Worm (Caenorhabditis elegans) whole organism, L2 larva: ENCODE measurements around the gene cutl-21.

Experiments used
- C34F6.9 ChIP-seq: fragments of 150-350 bp; optimal IDR thresholded peaks from 2 replicates; lab custom pipeline; 2014; ENCODE audit warnings: missing biosample characterization, missing genetic modification characterization
- F13H6.1 ChIP-seq: sonication (generic microtip); optimal IDR thresholded peaks from 2 replicates; lab custom pipeline; 2016; ENCODE audit warnings: missing genetic modification characterization, missing compliant biosample characterization
- R02D3.7 ChIP-seq: fragments of 150-350 bp; optimal IDR thresholded peaks from 2 replicates; lab custom pipeline; 2014; ENCODE audit warnings: missing biosample characterization, missing genetic modification characterization
- Y55F3AM.14 ChIP-seq: fragments of 200-800 bp; sonication (Bioruptor generic); optimal IDR thresholded peaks from 2 replicates; lab custom pipeline; 2018; ENCODE audit warnings: mild to moderate bottlenecking, missing genetic modification characterization, missing compliant biosample characterization
- ZK546.5 ChIP-seq: sonication (generic microtip); optimal IDR thresholded peaks from 2 replicates; lab custom pipeline; 2017; ENCODE audit warnings: missing biosample characterization, missing genetic modification characterization
- alr-1 ChIP-seq: fragments of 150-350 bp; optimal IDR thresholded peaks from 2 replicates; lab custom pipeline; 2014; ENCODE audit warnings: missing biosample characterization, missing genetic modification characterization
- aly-2 ChIP-seq: fragments of 150-350 bp; optimal IDR thresholded peaks from 2 replicates; lab custom pipeline; 2014; ENCODE audit warnings: missing biosample characterization, missing genetic modification characterization
- ama-1 ChIP-seq: fragments of 150-350 bp; optimal IDR thresholded peaks from 2 replicates; lab custom pipeline; 2018; ENCODE audit warnings: inconsistent platforms
- blmp-1 ChIP-seq: sonication (generic microtip); optimal IDR thresholded peaks from 2 replicates; lab custom pipeline; 2017; ENCODE audit warnings: missing genetic modification characterization, mild to moderate bottlenecking, missing compliant biosample characterization, antibody characterized with exemption, moderate library complexity; ENCODE audit not compliant: insufficient read depth
- ceh-82 ChIP-seq: fragments of 150-350 bp; optimal IDR thresholded peaks from 2 replicates; lab custom pipeline; 2014; ENCODE audit warnings: missing biosample characterization, missing genetic modification characterization
- crh-2 ChIP-seq: sonication (generic microtip); optimal IDR thresholded peaks from 2 replicates; lab custom pipeline; 2017; ENCODE audit warnings: missing biosample characterization, missing genetic modification characterization
- egl-27 ChIP-seq: sonication (generic microtip); optimal IDR thresholded peaks from 3 replicates; lab custom pipeline; 2017; ENCODE audit warnings: missing biosample characterization, missing genetic modification reagents, missing genetic modification characterization
- elt-1 ChIP-seq: fragments of 150-350 bp; optimal IDR thresholded peaks from 2 replicates; lab custom pipeline; 2014; ENCODE audit warnings: missing biosample characterization, missing genetic modification characterization
- elt-3 ChIP-seq: sonication (generic microtip); optimal IDR thresholded peaks from 2 replicates; lab custom pipeline; 2017; ENCODE audit warnings: missing biosample characterization, missing genetic modification characterization
- fos-1 ChIP-seq: fragments of 150-350 bp; optimal IDR thresholded peaks from 2 replicates; lab custom pipeline; 2014; ENCODE audit warnings: missing biosample characterization, missing genetic modification characterization
- gmeb-1 ChIP-seq: fragments of 150-350 bp; optimal IDR thresholded peaks from 2 replicates; lab custom pipeline; 2014; ENCODE audit warnings: missing biosample characterization, missing genetic modification characterization
- lin-13 ChIP-seq: fragments of 150-350 bp; optimal IDR thresholded peaks from 2 replicates; lab custom pipeline; 2014; ENCODE audit warnings: missing biosample characterization, missing genetic modification reagents, missing genetic modification characterization
- lin-39 ChIP-seq: fragments of 150-350 bp; optimal IDR thresholded peaks from 2 replicates; lab custom pipeline; 2014; ENCODE audit warnings: missing biosample characterization, missing genetic modification reagents, missing genetic modification characterization
- lsy-2 ChIP-seq, 2 experiments: fragments of 150-350 bp in 1 of 2; sonication (generic microtip) in 1 of 2; optimal IDR thresholded peaks; 2 replicates each; lab custom pipeline; 2014 to 2017; ENCODE audit warnings: missing biosample characterization in 2 of 2, missing genetic modification characterization in 2 of 2
- mbf-1 ChIP-seq: sonication (generic microtip); optimal IDR thresholded peaks from 2 replicates; lab custom pipeline; 2017; ENCODE audit warnings: missing biosample characterization, missing genetic modification characterization
- mdl-1 ChIP-seq, 2 experiments: fragments of 150-350 bp in 1 of 2; sonication (generic microtip) in 1 of 2; optimal IDR thresholded peaks; 2 replicates each; lab custom pipeline; 2017; ENCODE audit warnings: missing biosample characterization in 2 of 2, missing genetic modification characterization in 2 of 2
- nhr-10 ChIP-seq: sonication (generic microtip); optimal IDR thresholded peaks from 2 replicates; lab custom pipeline; 2017; ENCODE audit warnings: missing biosample characterization, missing genetic modification characterization
- nhr-11 ChIP-seq: fragments of 150-350 bp; optimal IDR thresholded peaks from 2 replicates; lab custom pipeline; 2014; ENCODE audit warnings: missing biosample characterization, missing genetic modification characterization
- nhr-12 ChIP-seq: fragments of 150-350 bp; optimal IDR thresholded peaks from 2 replicates; lab custom pipeline; 2014; ENCODE audit warnings: missing biosample characterization, missing genetic modification characterization
- nhr-129 ChIP-seq: fragments of 150-350 bp; optimal IDR thresholded peaks from 2 replicates; lab custom pipeline; 2014; ENCODE audit warnings: missing biosample characterization, missing genetic modification characterization
- nhr-21 ChIP-seq: fragments of 150-350 bp; optimal IDR thresholded peaks from 2 replicates; lab custom pipeline; 2014; ENCODE audit warnings: missing biosample characterization, missing genetic modification characterization
- nhr-23 ChIP-seq: fragments of 150-350 bp; optimal IDR thresholded peaks from 2 replicates; lab custom pipeline; 2014; ENCODE audit warnings: missing biosample characterization, missing genetic modification reagents, missing genetic modification characterization
- nhr-237 ChIP-seq: fragments of 150-350 bp; optimal IDR thresholded peaks from 2 replicates; lab custom pipeline; 2014; ENCODE audit warnings: missing biosample characterization, missing genetic modification characterization
- nhr-25 ChIP-seq: fragments of 150-350 bp; sonication (generic microtip); optimal IDR thresholded peaks from 3 replicates; lab custom pipeline; 2014; ENCODE audit warnings: missing biosample characterization, missing genetic modification characterization
- nhr-6 ChIP-seq: fragments of 150-350 bp; optimal IDR thresholded peaks from 2 replicates; lab custom pipeline; 2014; ENCODE audit warnings: missing biosample characterization, missing genetic modification characterization
- nhr-77 ChIP-seq: fragments of 150-350 bp; optimal IDR thresholded peaks from 2 replicates; lab custom pipeline; 2014; ENCODE audit warnings: missing biosample characterization, missing genetic modification characterization
- peb-1 ChIP-seq: fragments of 150-350 bp; optimal IDR thresholded peaks from 2 replicates; lab custom pipeline; 2014; ENCODE audit warnings: missing biosample characterization, missing genetic modification characterization
- sem-4 ChIP-seq: fragments of 150-350 bp; optimal IDR thresholded peaks from 2 replicates; lab custom pipeline; 2014; ENCODE audit warnings: missing biosample characterization, missing genetic modification reagents, missing genetic modification characterization
- sma-3 ChIP-seq: sonication (generic microtip); optimal IDR thresholded peaks from 2 replicates; lab custom pipeline; 2016; ENCODE audit warnings: missing genetic modification reagents, missing genetic modification characterization, missing compliant biosample characterization
- sma-9 ChIP-seq, 2 experiments: fragments of 150-350 bp in 1 of 2; sonication (generic microtip) in 1 of 2; optimal IDR thresholded peaks; 2 replicates each; lab custom pipeline; 2014 to 2016; ENCODE audit warnings: missing genetic modification characterization in 2 of 2, mild to moderate bottlenecking in 1 of 2, missing biosample characterization in 1 of 2, missing compliant biosample characterization in 1 of 2, missing genetic modification reagents in 1 of 2, moderate library complexity in 1 of 2
- snpc-4 ChIP-seq: fragments of 150-350 bp; optimal IDR thresholded peaks from 2 replicates; lab custom pipeline; 2014; ENCODE audit warnings: missing biosample characterization, missing genetic modification characterization
- unc-55 ChIP-seq: fragments of 150-350 bp; sonication (generic microtip); optimal IDR thresholded peaks from 3 replicates; lab custom pipeline; 2014; ENCODE audit warnings: missing biosample characterization, missing genetic modification reagents, missing genetic modification characterization
- zag-1 ChIP-seq: fragments of 150-350 bp; optimal IDR thresholded peaks from 2 replicates; lab custom pipeline; 2014; ENCODE audit warnings: missing biosample characterization, missing genetic modification characterization
- ztf-1 ChIP-seq: fragments of 200-800 bp; sonication (Bioruptor generic); conservative IDR thresholded peaks from 2 replicates; pipeline ENCODE4 v1.3.6; 2022; ENCODE audit warnings: missing genetic modification characterization, missing compliant biosample characterization
- ztf-4 ChIP-seq: fragments of 150-350 bp; optimal IDR thresholded peaks from 2 replicates; lab custom pipeline; 2014; ENCODE audit warnings: missing biosample characterization, missing genetic modification characterization

Gene cutl-21

DNA sequence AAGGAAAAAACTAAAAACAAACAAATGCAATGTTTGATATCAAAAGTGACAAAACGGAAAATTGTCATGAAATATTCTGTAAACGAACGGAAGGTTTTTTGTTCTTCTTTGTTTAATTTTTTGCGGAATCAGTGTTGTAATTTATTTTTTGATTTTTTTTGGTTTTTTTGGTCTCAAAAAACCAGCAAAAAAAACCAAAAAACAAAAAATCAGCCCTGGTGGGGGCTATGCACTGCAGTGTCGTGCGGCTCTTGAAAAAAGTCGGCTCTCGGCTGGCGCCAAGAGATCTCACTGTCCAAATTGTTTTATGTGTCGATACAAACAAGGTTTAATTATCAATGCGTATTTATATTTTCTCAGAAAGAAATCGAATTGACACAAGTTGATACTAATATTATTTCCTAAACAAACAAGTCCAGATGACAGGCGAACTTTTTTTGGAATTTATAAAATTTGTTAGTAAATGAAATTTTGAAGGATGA is 8.3 kb downstream of the cutl-21 start:
- no peak for TF ChIP-seq elt-1
- no peak for TF ChIP-seq zag-1
- TF ChIP-seq nhr-10 (tag; lab: Kevin White, UChicago) = no peak
- no peak for TF ChIP-seq aly-2 (tag; lab: Kevin White, UChicago)
- TF ChIP-seq alr-1 (tag; lab: Kevin White, UChicago) = no peak
- no peak for TF ChIP-seq nhr-6 (tag; lab: Kevin White, UChicago)
- no peak for TF ChIP-seq nhr-129 (tag; lab: Kevin White, UChicago)
- TF ChIP-seq nhr-237 (tag; lab: Kevin White, UChicago) = no peak
- TF ChIP-seq ztf-1 (GFP tag; lab: Robert Waterston, UW) = no peak
- no peak for TF ChIP-seq F13H6.1 (tag; lab: Kevin White, UChicago)
- TF ChIP-seq gmeb-1 (tag; lab: Kevin White, UChicago) = peak; percentile 55
- peak; percentile 55 for TF ChIP-seq sma-3 (GFP tag; lab: Kevin White, UChicago)
- TF ChIP-seq mbf-1 (tag; lab: Kevin White, UChicago) = no peak
- no peak for TF ChIP-seq blmp-1 (tag; lab: Kevin White, UChicago)
- no peak for TF ChIP-seq C34F6.9
- TF ChIP-seq ama-1 (lab: Kevin White, UChicago) = peak; percentile 90
- peak in 1 of 2 experiments; percentile 23 for TF ChIP-seq lsy-2 (tag; optimal IDR thresholded peaks at IDR 0.05; lab: Kevin White, UChicago)
- no peak for TF ChIP-seq mdl-1 (tag; optimal IDR thresholded peaks at IDR 0.05; lab: Kevin White, UChicago)
- no peak for TF ChIP-seq ZK546.5 (tag; lab: Kevin White, UChicago)
- TF ChIP-seq snpc-4 (tag; lab: Kevin White, UChicago) = no peak
- TF ChIP-seq nhr-21 (tag; lab: Kevin White, UChicago) = no peak
- TF ChIP-seq nhr-12 (tag; lab: Kevin White, UChicago) = no peak
- peak; percentile 35 for TF ChIP-seq sma-9 (GFP tag; optimal IDR thresholded peaks at IDR 0.05; lab: Kevin White, UChicago)
- TF ChIP-seq sma-9 (tag; optimal IDR thresholded peaks at IDR 0.05; lab: Kevin White, UChicago) = no peak
- no peak for TF ChIP-seq lin-39 (tag; lab: Kevin White, UChicago)
- no peak for TF ChIP-seq elt-3 (tag; lab: Kevin White, UChicago)
- TF ChIP-seq sem-4 = no peak
- TF ChIP-seq nhr-25 (tag; lab: Kevin White, UChicago) = peak; percentile 37
- TF ChIP-seq Y55F3AM.14 (GFP tag; lab: Kevin White, UChicago) = peak; percentile 51
- TF ChIP-seq ztf-4 = no peak
- TF ChIP-seq peb-1 = no peak
- TF ChIP-seq unc-55 (GFP tag; lab: Kevin White, UChicago) = no peak
- TF ChIP-seq lin-13 (GFP tag; lab: Kevin White, UChicago) = peak; percentile 16
- TF ChIP-seq nhr-77 = no peak
- no peak for TF ChIP-seq fos-1 (tag; lab: Kevin White, UChicago)
- TF ChIP-seq nhr-11 (tag; lab: Kevin White, UChicago) = no peak
- peak; percentile 18 for TF ChIP-seq crh-2 (tag; lab: Kevin White, UChicago)
- no peak for TF ChIP-seq egl-27 (tag; lab: Kevin White, UChicago)

ce11 chrX:1014708-1015107 is 10.6 kb downstream of the cutl-21 start:
- TF ChIP-seq snpc-4 (tag; lab: Kevin White, UChicago) (no peak), nhr-23 (tag; lab: Kevin White, UChicago) (no peak), ztf-1 (GFP tag; lab: Robert Waterston, UW) (no peak), fos-1 (tag; lab: Kevin White, UChicago) (no peak), lin-39 (tag; lab: Kevin White, UChicago) (no peak), F13H6.1 (tag; lab: Kevin White, UChicago) (no peak)

ce11 chrX:1017456-1017855 is 13.3 kb downstream of the cutl-21 start, which contains the start of the genes F55A4.13 and nlf-1:
TSS of gene F55A4.13 (minus strand) at chrX:1017556.
TSS of gene nlf-1 (minus strand) at chrX:1017567.
- no peak for TF ChIP-seq R02D3.7
- no peak for TF ChIP-seq lin-39 (tag; lab: Kevin White, UChicago)
- no peak for TF ChIP-seq nhr-23 (tag; lab: Kevin White, UChicago)
- no peak for TF ChIP-seq nhr-129 (tag; lab: Kevin White, UChicago)
- TF ChIP-seq sem-4 = no peak
- TF ChIP-seq nhr-6 (tag; lab: Kevin White, UChicago) = no peak
- no peak for TF ChIP-seq gmeb-1 (tag; lab: Kevin White, UChicago)
- no peak for TF ChIP-seq nhr-21 (tag; lab: Kevin White, UChicago)
- no peak for TF ChIP-seq ceh-82 (tag; lab: Kevin White, UChicago)
- no peak for TF ChIP-seq lin-13 (GFP tag; lab: Kevin White, UChicago)
- TF ChIP-seq C34F6.9 = no peak
- no peak for TF ChIP-seq nhr-25 (tag; lab: Kevin White, UChicago)
- TF ChIP-seq F13H6.1 (tag; lab: Kevin White, UChicago) = no peak
